Worm (Caenorhabditis elegans): Measurements from ENCODE around the gene Y53F4B.18.

DNA sequence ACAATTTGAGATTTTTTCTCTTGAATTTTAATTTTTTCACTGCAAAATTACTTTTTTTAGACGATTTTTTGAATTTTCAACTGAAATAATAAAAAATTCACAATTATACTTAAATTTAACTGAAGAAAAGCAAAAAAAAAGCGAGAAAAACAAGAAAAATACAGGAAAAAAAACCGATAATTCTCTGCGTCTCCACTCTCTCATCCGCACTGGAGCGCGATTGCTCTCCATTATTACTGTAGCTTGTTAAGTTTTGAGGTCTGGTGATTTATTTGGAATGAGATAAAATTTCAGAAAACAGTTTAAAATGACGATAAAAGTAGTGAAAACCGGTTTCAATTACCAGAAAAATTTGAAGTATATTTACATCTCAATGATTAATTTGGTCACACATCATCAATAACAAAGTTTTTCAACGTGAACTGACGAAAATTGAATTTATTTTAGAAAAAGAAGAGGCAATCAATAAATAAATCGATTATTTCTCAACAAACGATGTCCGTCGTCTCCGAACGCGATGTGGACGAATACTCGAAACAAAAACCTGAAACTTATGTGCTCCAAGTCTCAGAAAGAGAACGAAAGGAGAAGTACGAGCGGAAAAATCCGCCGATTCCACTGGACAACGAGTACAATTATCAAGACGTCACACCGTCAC, 5.4 kb upstream of the Y53F4B.18 start, which contains the start of gene Y53F4B.19:
- no peak for TF ChIP-seq fkh-10 (GFP tag; optimal IDR thresholded peaks at IDR 0.05)
- no peak for TF ChIP-seq nhr-71 (tag; optimal IDR thresholded peaks at IDR 0.05)
- TF ChIP-seq ztf-11 (tag; optimal IDR thresholded peaks at IDR 0.05), result no peak
- no peak for TF ChIP-seq ama-1 (optimal IDR thresholded peaks at IDR 0.05)
- no peak for TF ChIP-seq unc-86 (tag; optimal IDR thresholded peaks at IDR 0.05)
- TF ChIP-seq snpc-4 (tag; optimal IDR thresholded peaks at IDR 0.05), result no peak
- no peak for TF ChIP-seq ceh-88 (GFP tag; IDR thresholded peaks at IDR 0.05)
- TF ChIP-seq nhr-77 (tag; optimal IDR thresholded peaks at IDR 0.05), result no peak
- TF ChIP-seq tbx-2 (tag; optimal IDR thresholded peaks at IDR 0.05), result no peak
- no peak for TF ChIP-seq isw-1 (GFP tag; IDR thresholded peaks at IDR 0.05)
- TF ChIP-seq lin-39 (tag; optimal IDR thresholded peaks at IDR 0.05), result no peak
- TF ChIP-seq nhr-12 (tag; optimal IDR thresholded peaks at IDR 0.05), result no peak
- no peak for TF ChIP-seq ces-1 (GFP tag; optimal IDR thresholded peaks at IDR 0.05)
- TF ChIP-seq ceh-90 (tag; optimal IDR thresholded peaks at IDR 0.05), result no peak
